Worm (Caenorhabditis elegans) whole organism, L4 larva: ENCODE data around the gene ZK809.1.

Source experiments
- F10B5.3 ChIP-seq: sonication (generic microtip); optimal IDR thresholded peaks from 2 replicates; lab custom pipeline; 2016; ENCODE audit warnings: mild to moderate bottlenecking, missing genetic modification characterization, missing compliant biosample characterization
- F37D6.2 ChIP-seq: sonication (generic microtip); optimal IDR thresholded peaks from 2 replicates; lab custom pipeline; 2016; ENCODE audit warnings: mild to moderate bottlenecking, missing genetic modification characterization, missing compliant biosample characterization
- F44E2.7 ChIP-seq: fragments of 200-800 bp; sonication (Bioruptor generic); IDR thresholded peaks from 2 replicates; pipeline ENCODE4 v2.1.2; 2022; ENCODE audit warnings: missing genetic modification characterization, missing compliant biosample characterization
- R02D3.7 ChIP-seq: fragments of 150-350 bp; sonication (generic microtip); optimal IDR thresholded peaks from 3 replicates; lab custom pipeline; 2014; ENCODE audit warnings: missing biosample characterization, missing genetic modification characterization
- Y105C5A.15 ChIP-seq: fragments of 200-800 bp; sonication (Bioruptor generic); IDR thresholded peaks from 2 replicates; pipeline ENCODE4 v1.3.6; 2022; ENCODE audit warnings: missing genetic modification characterization, missing compliant biosample characterization
- Y75B8A.6 ChIP-seq: fragments of 200-800 bp; sonication (Bioruptor generic); IDR thresholded peaks from 2 replicates; pipeline ENCODE4 v1.3.6; 2022; ENCODE audit warnings: missing genetic modification reagents, missing genetic modification characterization, missing compliant biosample characterization
- aly-2 ChIP-seq: sonication (generic microtip); optimal IDR thresholded peaks from 2 replicates; lab custom pipeline; 2018; ENCODE audit warnings: missing biosample characterization, missing genetic modification characterization
- ceh-20 ChIP-seq: fragments of 200-800 bp; sonication (Bioruptor generic); IDR thresholded peaks from 2 replicates; pipeline ENCODE4 v1.3.6; 2022; ENCODE audit warnings: missing genetic modification reagents, missing genetic modification characterization, missing compliant biosample characterization
- ceh-44 ChIP-seq: fragments of 200-800 bp; sonication (Bioruptor generic); IDR thresholded peaks from 2 replicates; pipeline ENCODE4 v1.3.6; 2022; ENCODE audit warnings: missing genetic modification reagents, missing genetic modification characterization, missing compliant biosample characterization
- cey-2 ChIP-seq: sonication (generic microtip); optimal IDR thresholded peaks from 3 replicates; lab custom pipeline; 2017; ENCODE audit warnings: missing genetic modification characterization, mild to moderate bottlenecking, missing compliant biosample characterization, antibody characterized with exemption, borderline replicate concordance; ENCODE audit not compliant: insufficient read depth
- daf-16 ChIP-seq, 3 experiments: sonication (generic microtip); optimal IDR thresholded peaks; 2 replicates each; lab custom pipeline; 2016 to 2017; ENCODE audit warnings: missing genetic modification characterization in 3 of 3, missing genetic modification reagents in 3 of 3, mild to moderate bottlenecking in 2 of 3, missing compliant biosample characterization in 2 of 3, missing biosample characterization in 1 of 3, moderate library complexity in 1 of 3
- dmd-8 ChIP-seq: fragments of 200-800 bp; sonication (Bioruptor generic); IDR thresholded peaks from 2 replicates; pipeline ENCODE4 v1.3.6; 2022; ENCODE audit warnings: missing genetic modification characterization, missing compliant biosample characterization
- dpl-1 ChIP-seq: fragments of 150-350 bp; optimal IDR thresholded peaks from 2 replicates; lab custom pipeline; 2014; ENCODE audit warnings: missing biosample characterization, missing genetic modification reagents, missing genetic modification characterization
- dve-1 ChIP-seq: sonication (generic microtip); optimal IDR thresholded peaks from 2 replicates; lab custom pipeline; 2017; ENCODE audit warnings: antibody characterized with exemption, mild to moderate bottlenecking, missing genetic modification characterization, missing compliant biosample characterization; ENCODE audit not compliant: insufficient read depth
- egl-27 ChIP-seq: sonication (generic microtip); optimal IDR thresholded peaks from 3 replicates; lab custom pipeline; 2017; ENCODE audit warnings: missing biosample characterization, missing genetic modification reagents, missing genetic modification characterization
- egl-43 ChIP-seq: fragments of 200-800 bp; sonication (Bioruptor generic); IDR thresholded peaks from 2 replicates; pipeline ENCODE4 v1.3.6; 2022; ENCODE audit warnings: missing genetic modification reagents, missing genetic modification characterization, missing compliant biosample characterization
- fos-1 ChIP-seq: fragments of 150-350 bp; optimal IDR thresholded peaks from 2 replicates; lab custom pipeline; 2014; ENCODE audit warnings: missing biosample characterization, missing genetic modification characterization
- gei-8 ChIP-seq: fragments of 200-800 bp; sonication (Bioruptor generic); optimal IDR thresholded peaks from 2 replicates; lab custom pipeline; 2018; ENCODE audit warnings: mild to moderate bottlenecking, missing genetic modification characterization, missing compliant biosample characterization
- hlh-11 ChIP-seq: fragments of 200-800 bp; sonication (Bioruptor generic); optimal IDR thresholded peaks from 2 replicates; lab custom pipeline; 2018; ENCODE audit warnings: mild to moderate bottlenecking, missing genetic modification characterization, missing compliant biosample characterization
- hmg-1.1 ChIP-seq: fragments of 200-800 bp; sonication (Bioruptor generic); IDR thresholded peaks from 2 replicates; pipeline ENCODE4 v1.3.6; 2022; ENCODE audit warnings: missing genetic modification reagents, missing genetic modification characterization, missing compliant biosample characterization
- jun-1 ChIP-seq: fragments of 150-350 bp; optimal IDR thresholded peaks from 2 replicates; lab custom pipeline; 2014; ENCODE audit warnings: missing biosample characterization, missing genetic modification reagents, missing genetic modification characterization
- lin-1 ChIP-seq: fragments of 200-800 bp; sonication (Bioruptor generic); IDR thresholded peaks from 2 replicates; pipeline ENCODE4 v1.3.6; 2022; ENCODE audit warnings: missing genetic modification reagents, missing genetic modification characterization, missing compliant biosample characterization
- lin-13 ChIP-seq: fragments of 150-350 bp; optimal IDR thresholded peaks from 2 replicates; lab custom pipeline; 2014; ENCODE audit warnings: missing biosample characterization, missing genetic modification reagents, missing genetic modification characterization
- lin-15B ChIP-seq: fragments of 150-350 bp; sonication (generic microtip); optimal IDR thresholded peaks from 3 replicates; lab custom pipeline; 2014; ENCODE audit warnings: missing biosample characterization, missing genetic modification characterization
- lir-3 ChIP-seq: sonication (generic microtip); optimal IDR thresholded peaks from 2 replicates; lab custom pipeline; 2016; ENCODE audit warnings: mild to moderate bottlenecking, missing genetic modification characterization, missing compliant biosample characterization
- madf-5 ChIP-seq, 2 experiments: fragments of 200-800 bp; sonication (Bioruptor generic); IDR thresholded peaks; 2 replicates each; pipeline ENCODE4 v1.3.6; 2022; ENCODE audit warnings: missing compliant biosample characterization in 2 of 2, missing genetic modification characterization in 2 of 2
- mxl-2 ChIP-seq: fragments of 200-800 bp; sonication (Bioruptor generic); conservative IDR thresholded peaks from 2 replicates; pipeline ENCODE4 v1.3.6; 2022; ENCODE audit warnings: missing genetic modification reagents, missing genetic modification characterization, missing compliant biosample characterization
- nhr-111 ChIP-seq: fragments of 200-800 bp; sonication (Bioruptor generic); optimal IDR thresholded peaks from 2 replicates; lab custom pipeline; 2018; ENCODE audit warnings: mild to moderate bottlenecking, missing genetic modification characterization, missing compliant biosample characterization
- nhr-237 ChIP-seq: sonication (generic microtip); optimal IDR thresholded peaks from 2 replicates; lab custom pipeline; 2017; ENCODE audit warnings: missing biosample characterization, missing genetic modification characterization
- nhr-48 ChIP-seq: sonication (generic microtip); optimal IDR thresholded peaks from 2 replicates; lab custom pipeline; 2016; ENCODE audit warnings: mild to moderate bottlenecking, missing genetic modification characterization, missing compliant biosample characterization
- nhr-76 ChIP-seq: fragments of 150-350 bp; optimal IDR thresholded peaks from 2 replicates; lab custom pipeline; 2014; ENCODE audit warnings: missing biosample characterization, missing genetic modification characterization
- nhr-77 ChIP-seq: fragments of 150-350 bp; optimal IDR thresholded peaks from 2 replicates; lab custom pipeline; 2014; ENCODE audit warnings: missing biosample characterization, missing genetic modification characterization
- php-3 ChIP-seq: fragments of 200-800 bp; sonication (Bioruptor generic); IDR thresholded peaks from 2 replicates; pipeline ENCODE4 v1.3.6; 2022; ENCODE audit warnings: missing genetic modification reagents, missing genetic modification characterization, missing compliant biosample characterization
- pqm-1 ChIP-seq: sonication (generic microtip); optimal IDR thresholded peaks from 2 replicates; lab custom pipeline; 2017; ENCODE audit warnings: missing biosample characterization, missing genetic modification characterization
- saeg-2 ChIP-seq: fragments of 200-800 bp; sonication (Bioruptor generic); IDR thresholded peaks from 2 replicates; pipeline ENCODE4 v1.3.6; 2022; ENCODE audit warnings: missing genetic modification reagents, missing genetic modification characterization, missing compliant biosample characterization
- set-16 ChIP-seq: fragments of 200-800 bp; sonication (Bioruptor generic); IDR thresholded peaks from 2 replicates; pipeline ENCODE4 v1.3.6; 2022; ENCODE audit warnings: missing genetic modification reagents, missing genetic modification characterization, missing compliant biosample characterization
- snpc-1.2 ChIP-seq: fragments of 200-800 bp; sonication (Bioruptor generic); IDR thresholded peaks from 2 replicates; pipeline ENCODE4 v1.3.6; 2022; ENCODE audit warnings: missing genetic modification reagents, missing genetic modification characterization, missing compliant biosample characterization
- tag-97 ChIP-seq: fragments of 200-800 bp; sonication (Bioruptor generic); IDR thresholded peaks from 2 replicates; pipeline ENCODE4 v1.3.6; 2022; ENCODE audit warnings: missing genetic modification characterization, missing compliant biosample characterization
- tra-1 ChIP-seq: fragments of 200-800 bp; sonication (Bioruptor generic); IDR thresholded peaks from 2 replicates; pipeline ENCODE4 v1.3.6; 2022; ENCODE audit warnings: missing genetic modification reagents, missing genetic modification characterization, missing compliant biosample characterization
- unc-130 ChIP-seq: sonication (generic microtip); optimal IDR thresholded peaks from 2 replicates; lab custom pipeline; 2016; ENCODE audit warnings: missing genetic modification reagents, missing genetic modification characterization, missing compliant biosample characterization
- unc-62 ChIP-seq, 3 experiments: fragments of 150-350 bp in 1 of 3; sonication (generic microtip); optimal IDR thresholded peaks in 2 of 3; peaks in 1 of 3; 1 replicate in 1 of 3; 2 replicates in 2 of 3; lab custom pipeline; 2014 to 2017; ENCODE audit warnings: missing biosample characterization in 3 of 3, missing genetic modification characterization in 3 of 3, missing genetic modification reagents in 3 of 3, missing genotype in 1 of 3
- zip-11 ChIP-seq: fragments of 200-800 bp; sonication (Bioruptor generic); IDR thresholded peaks from 2 replicates; pipeline ENCODE4 v1.3.6; 2022; ENCODE audit warnings: missing genetic modification characterization, missing compliant biosample characterization
- ztf-7 ChIP-seq: fragments of 150-350 bp; optimal IDR thresholded peaks from 2 replicates; lab custom pipeline; 2014; ENCODE audit warnings: missing biosample characterization, missing genetic modification characterization

ZK809.1 gene

DNA sequence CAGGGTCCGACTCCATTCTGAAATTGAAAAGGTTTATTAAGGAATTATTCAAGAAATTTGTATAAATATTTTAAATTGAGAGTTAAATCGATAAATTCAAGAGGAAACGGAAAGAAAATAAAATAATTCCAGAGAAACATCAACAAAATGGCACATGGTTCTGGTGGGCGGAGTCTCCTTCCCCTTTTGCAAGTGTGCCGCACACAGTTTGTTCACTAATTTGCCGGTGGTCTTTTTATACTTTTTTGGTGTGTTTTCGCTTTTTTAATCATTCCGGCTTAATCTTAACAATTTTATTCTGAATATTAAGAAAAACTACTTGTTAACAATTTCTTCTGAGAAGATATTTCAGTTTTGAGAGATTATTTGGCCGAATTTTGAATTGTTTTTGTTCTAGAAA, 37.0 kb upstream of the ZK809.1 start, which contains the start of the genes ragc-1 and Y24F12A.1 (continued):
- TF ChIP-seq madf-5 (GFP tag; IDR thresholded peaks at IDR 0.05; lab: Robert Waterston, UW) = no peak
- TF ChIP-seq, all 104 proteins: peak for 19

DNA sequence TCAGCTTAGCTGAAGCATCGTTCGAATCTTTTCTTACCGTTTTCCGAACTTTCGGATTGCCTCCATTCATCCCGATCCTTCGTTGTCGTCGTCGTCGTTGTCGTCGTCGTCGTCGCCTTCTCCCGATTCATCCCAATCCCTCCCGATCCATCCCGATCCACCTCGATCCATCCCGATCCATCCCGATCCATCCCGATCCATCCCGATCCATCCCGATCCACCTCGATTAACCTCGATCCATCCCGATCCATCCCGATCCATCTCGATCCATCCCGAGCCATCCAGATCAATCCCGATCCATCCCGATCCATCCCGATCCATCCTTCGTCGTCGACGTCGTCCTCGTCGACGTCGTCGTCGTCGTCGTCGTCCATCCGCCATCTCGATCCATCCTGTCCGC, 25.4 kb upstream of the ZK809.1 start:
- TF ChIP-seq egl-43 (GFP tag; lab: Robert Waterston, UW) = peak; percentile 63; the same call in 1 of the 2 replicates
- TF ChIP-seq set-16 (GFP tag; lab: Robert Waterston, UW) = peak; percentile 97
- peak; percentile 60; the same call in 1 of the 2 replicates for TF ChIP-seq mxl-2

DNA sequence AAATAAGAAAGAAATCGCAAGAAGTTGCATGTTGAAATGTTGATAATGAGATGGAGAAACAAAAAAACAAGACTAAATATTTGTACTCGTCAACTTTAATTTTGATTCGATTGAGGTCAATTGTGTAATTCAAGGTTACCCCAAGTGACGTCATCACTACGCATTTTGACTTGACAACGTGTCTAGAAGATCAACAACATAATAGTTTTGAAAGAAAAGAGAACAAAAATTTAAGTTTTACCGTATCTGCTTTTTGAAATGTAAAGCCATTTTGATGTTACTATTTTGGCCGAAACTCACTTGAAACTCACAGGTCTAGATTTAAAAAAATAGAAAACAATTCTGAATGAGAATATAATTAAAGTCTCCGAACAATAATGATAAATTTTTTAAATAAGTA, 21.0 kb upstream of the ZK809.1 start, which contains the start of gene dsl-5:
Gene dsl-5 (minus strand): TSS at position 101 of the 400 bp plus-strand sequence.
- TF ChIP-seq nhr-111 (GFP tag; lab: Kevin White, UChicago) (no peak), F10B5.3 (tag; lab: Kevin White, UChicago) (no peak), F37D6.2 (no peak), Y75B8A.6 (GFP tag; lab: Robert Waterston, UW) (no peak), tag-97 (GFP tag; lab: Robert Waterston, UW) (no peak), daf-16 (GFP tag; optimal IDR thresholded peaks at IDR 0.05; lab: Kevin White, UChicago) (no peak), daf-16 (tag; optimal IDR thresholded peaks at IDR 0.05; lab: Kevin White, UChicago) (no peak), R02D3.7 (tag; lab: Kevin White, UChicago) (no peak), unc-130 (GFP tag; lab: Kevin White, UChicago) (no peak), nhr-237 (no peak), tra-1 (GFP tag; lab: Robert Waterston, UW) (no peak), gei-8 (GFP tag; lab: Kevin White, UChicago) (no peak), lir-3 (tag; lab: Kevin White, UChicago) (no peak), F44E2.7 (GFP tag; lab: Robert Waterston, UW) (no peak), dmd-8 (GFP tag; lab: Robert Waterston, UW) (no peak), saeg-2 (GFP tag; lab: Robert Waterston, UW) (no peak), cey-2 (tag; lab: Kevin White, UChicago) (no peak), ceh-44 (GFP tag; lab: Robert Waterston, UW) (no peak), php-3 (no peak), zip-11 (GFP tag; lab: Robert Waterston, UW) (no peak), lin-13 (GFP tag; lab: Kevin White, UChicago) (no peak)

DNA sequence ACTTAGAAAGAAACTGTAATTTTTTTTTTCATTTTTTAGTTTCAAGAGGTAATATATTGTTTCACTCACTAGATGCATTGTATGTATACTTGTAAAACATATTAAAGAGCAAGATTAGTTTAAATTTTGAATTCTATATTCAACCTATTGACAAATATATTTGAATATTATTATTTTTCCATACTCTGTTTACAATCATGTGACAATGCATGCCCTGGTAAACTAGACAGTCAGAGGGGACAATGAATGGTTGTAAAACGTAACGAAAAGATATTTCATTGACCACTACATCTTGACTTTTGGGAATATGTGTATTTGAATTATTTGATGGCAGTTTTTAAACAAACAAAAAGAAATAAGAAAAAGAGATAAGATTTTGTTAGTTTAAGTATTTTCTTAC, 19.6 kb upstream of the ZK809.1 start:
- TF ChIP-seq cey-2 (tag; lab: Kevin White, UChicago) (no peak), unc-62 (GFP tag; optimal IDR thresholded peaks at IDR 0.05 in 1 of 2; lab: Kevin White, UChicago) (peak in 1 of 2 experiments; percentile 62), unc-62 (tag; optimal IDR thresholded peaks at IDR 0.05; lab: Kevin White, UChicago) (no peak), dve-1 (tag; lab: Kevin White, UChicago) (peak; percentile 2), daf-16 (GFP tag; optimal IDR thresholded peaks at IDR 0.05; lab: Kevin White, UChicago) (no peak), daf-16 (tag; optimal IDR thresholded peaks at IDR 0.05; lab: Kevin White, UChicago) (peak; percentile 61), nhr-77 (tag; lab: Kevin White, UChicago) (no peak), tag-97 (GFP tag; lab: Robert Waterston, UW) (no peak), ceh-20 (GFP tag; lab: Robert Waterston, UW) (no peak)

DNA sequence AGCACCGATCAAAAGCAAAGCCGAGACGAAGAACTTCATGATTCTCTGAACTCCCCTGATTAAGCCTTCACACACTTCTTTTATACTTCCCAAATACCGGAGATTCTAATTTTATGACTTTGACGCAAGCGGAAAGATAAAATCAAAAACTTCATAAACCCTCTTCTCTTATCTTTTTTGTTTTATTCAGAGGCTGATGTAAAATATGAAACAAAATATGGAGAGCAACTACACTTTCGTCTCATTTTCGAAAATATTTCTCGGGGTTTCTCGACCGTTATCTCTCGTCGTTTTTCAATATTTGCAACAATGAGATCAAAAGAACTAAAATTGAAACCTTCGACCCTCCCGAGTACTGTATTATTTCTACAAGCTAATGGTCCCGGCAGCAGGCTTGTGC, 18.8 kb upstream of the ZK809.1 start, which contains the start of gene lys-4:
Gene lys-4 (minus strand): TSS at position 115 of the 400 bp plus-strand sequence.
- TF ChIP-seq aly-2 (tag; lab: Kevin White, UChicago) = no peak
- TF ChIP-seq snpc-1.2 = no peak
- TF ChIP-seq lir-3 (tag; lab: Kevin White, UChicago) = no peak
- no peak for TF ChIP-seq ztf-7 (tag; lab: Kevin White, UChicago)
- no peak for TF ChIP-seq nhr-76 (tag; lab: Kevin White, UChicago)
- TF ChIP-seq hmg-1.1 = no peak
- TF ChIP-seq egl-27 (tag; lab: Kevin White, UChicago) = no peak
- no peak for TF ChIP-seq pqm-1 (tag; lab: Kevin White, UChicago)
- TF ChIP-seq Y105C5A.15 (GFP tag; lab: Robert Waterston, UW) = no peak
- TF ChIP-seq dpl-1 = no peak
- no peak for TF ChIP-seq jun-1 (tag; lab: Kevin White, UChicago)
- no peak for TF ChIP-seq lin-15B
- TF ChIP-seq fos-1 (tag; lab: Kevin White, UChicago) = no peak
- TF ChIP-seq hlh-11 (tag; lab: Kevin White, UChicago) = peak; percentile 30
- no peak for TF ChIP-seq nhr-48
- TF ChIP-seq lin-1 (GFP tag; lab: Robert Waterston, UW) = no peak
- no peak for TF ChIP-seq dmd-8 (GFP tag; lab: Robert Waterston, UW)
